Fruit fly (Drosophila melanogaster) Kc167 (cell line): ENCODE measurements around the gene clumsy.

ENCODE experiments used
- Myc ChIP-seq: fragments of >200 bp; optimal IDR thresholded peaks from 2 replicates; lab custom pipeline; 2017; ENCODE audit warnings: missing external identifiers
- Sin3A ChIP-seq: fragments of >200 bp; optimal IDR thresholded peaks from 2 replicates; lab custom pipeline; 2018; ENCODE audit warnings: missing external identifiers
- h ChIP-seq: fragments of >200 bp; optimal IDR thresholded peaks from 3 replicates; lab custom pipeline; 2018; ENCODE audit warnings: missing external identifiers
- insv ChIP-seq: fragments of >200 bp; optimal IDR thresholded peaks from 3 replicates; lab custom pipeline; 2018; ENCODE audit warnings: missing external identifiers
- psq ChIP-seq: fragments of >200 bp; optimal IDR thresholded peaks from 2 replicates; lab custom pipeline; 2017; ENCODE audit warnings: missing external identifiers
- ttk ChIP-seq: sonication (Bioruptor generic); optimal IDR thresholded peaks from 2 replicates; lab custom pipeline; 2017; ENCODE audit warnings: missing external identifiers

- TF ChIP-seq Sin3A = no peak
- TF ChIP-seq psq (lab: Kevin White, UChicago) = no peak
- TF ChIP-seq insv = no peak
- TF ChIP-seq ttk (lab: Kevin White, UChicago) = no peak
- no peak for TF ChIP-seq Myc
- TF ChIP-seq h (lab: Kevin White, UChicago) = no peak
These were observed 14.9 kb downstream of the clumsy start, which contains the start of gene CG8677 for dm6 chr2L:21221114-21221578.
